Worm (Caenorhabditis elegans): Measurements from ENCODE around the gene his-37.

DNA sequence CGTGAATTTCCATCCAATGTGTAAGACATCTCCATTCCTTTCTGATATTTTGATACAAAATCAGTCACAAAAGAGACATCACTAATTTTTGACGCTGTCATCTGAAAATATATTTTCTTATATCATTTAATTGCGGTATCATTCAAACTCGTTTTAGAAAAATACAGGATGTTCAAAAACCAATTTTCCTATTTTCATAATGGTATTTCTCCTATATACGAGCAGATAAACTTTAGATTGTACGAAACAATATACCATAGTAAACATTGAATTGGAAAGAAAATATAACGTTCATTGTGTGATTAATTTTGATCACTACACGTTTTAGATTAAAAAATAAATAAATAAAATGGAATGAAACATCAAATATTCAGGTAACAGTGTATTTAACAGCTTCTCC is 5.4 kb upstream of the his-37 start, which contains the start of gene C50F4.16:
- TF ChIP-seq unc-62 (GFP tag; optimal IDR thresholded peaks at IDR 0.05), result no peak
- TF ChIP-seq nhr-77 (tag; optimal IDR thresholded peaks at IDR 0.05), result no peak
- TF ChIP-seq ceh-82 (tag; optimal IDR thresholded peaks at IDR 0.05), result no peak
- no peak for TF ChIP-seq ama-1 (optimal IDR thresholded peaks at IDR 0.05)
- no peak for TF ChIP-seq pha-4 (tag; optimal IDR thresholded peaks at IDR 0.05)
- no peak for TF ChIP-seq R02D3.7 (tag; optimal IDR thresholded peaks at IDR 0.05)
- no peak for TF ChIP-seq egl-27 (tag; optimal IDR thresholded peaks at IDR 0.05)
- TF ChIP-seq eor-1 (tag; optimal IDR thresholded peaks at IDR 0.05), result no peak
- no peak for TF ChIP-seq elt-3 (tag; optimal IDR thresholded peaks at IDR 0.05)
- no peak for TF ChIP-seq nhr-28 (tag; optimal IDR thresholded peaks at IDR 0.05)
- no peak for TF ChIP-seq jun-1 (tag; optimal IDR thresholded peaks at IDR 0.05)
- TF ChIP-seq nhr-67 (tag; optimal IDR thresholded peaks at IDR 0.05), result no peak
- TF ChIP-seq snpc-4 (tag; optimal IDR thresholded peaks at IDR 0.05), result no peak
- TF ChIP-seq elt-2 (tag; optimal IDR thresholded peaks at IDR 0.05), result no peak
